Worm (Caenorhabditis elegans) whole organism, L4/young adult: Measurements from ENCODE around the gene clec-29.

ENCODE experiments used
- W03F9.2 ChIP-seq: fragments of 150-350 bp; optimal IDR thresholded peaks from 2 replicates; lab custom pipeline; 2014; ENCODE audit warnings: missing biosample characterization, missing genetic modification characterization
- dao-5 ChIP-seq: sonication (generic microtip); optimal IDR thresholded peaks from 2 replicates; lab custom pipeline; 2016; ENCODE audit warnings: missing genotype, missing genetic modification characterization, moderate library complexity, missing compliant biosample characterization

- no peak for TF ChIP-seq dao-5 (tag; lab: Kevin White, UChicago)
- no peak for TF ChIP-seq W03F9.2 (tag; lab: Kevin White, UChicago)
These were observed 25.2 kb downstream of the clec-29 start for ce11 chrV:16713797-16714196.
